Worm (Caenorhabditis elegans): ENCODE measurements around the gene C07E3.4.

Gene C07E3.4

ce11 chrII:10389038-10389437, 28.5 kb downstream of the C07E3.4 start (continued):
- TF ChIP-seq egl-18 (GFP tag; IDR thresholded peaks at IDR 0.05) (no peak), lin-35 (GFP tag; optimal IDR thresholded peaks at IDR 0.05) (no peak), chd-7 (tag; optimal IDR thresholded peaks at IDR 0.05) (peak; percentile 68), B0019.2 (GFP tag; conservative IDR thresholded peaks at IDR 0.05) (no peak), madf-3 (GFP tag; IDR thresholded peaks at IDR 0.05) (no peak), ceh-58 (GFP tag; IDR thresholded peaks at IDR 0.05) (no peak), efl-1 (GFP tag; optimal IDR thresholded peaks at IDR 0.05) (no peak), snpc-1.1 (tag; optimal IDR thresholded peaks at IDR 0.05; ENCODE audit: insufficient read depth) (no peak), cebp-2 (GFP tag; IDR thresholded peaks at IDR 0.05) (no peak), attf-3 (GFP tag; conservative IDR thresholded peaks at IDR 0.05) (no peak), aptf-3 (GFP tag; IDR thresholded peaks at IDR 0.05) (no peak), B0336.3 (GFP tag; IDR thresholded peaks at IDR 0.05) (peak; percentile 49; the same call in 1 of the 2 replicates), F22D6.2 (tag; optimal IDR thresholded peaks at IDR 0.05) (peak; percentile 61), ceh-40 (GFP tag; IDR thresholded peaks at IDR 0.05) (no peak), atf-7 (tag; optimal IDR thresholded peaks at IDR 0.05) (peak; percentile 50), snpc-3.4 (tag; optimal IDR thresholded peaks at IDR 0.05) (no peak), attf-6 (GFP tag; IDR thresholded peaks at IDR 0.05) (no peak), let-607 (tag; optimal IDR thresholded peaks at IDR 0.05) (peak; percentile 64 to 67), Y56A3A.18 (GFP tag; IDR thresholded peaks at IDR 0.05) (no peak), F55B11.4 (tag; optimal IDR thresholded peaks at IDR 0.05; ENCODE audit: borderline replicate concordance, insufficient read depth) (no peak), C17E4.6 (GFP tag; IDR thresholded peaks at IDR 0.05) (no peak), madf-8 (GFP tag; conservative IDR thresholded peaks at IDR 0.05) (no peak), hmg-1.2 (GFP tag; IDR thresholded peaks at IDR 0.05) (peak; percentile 51; the same call in 1 of the 2 replicates), let-526 (GFP tag; IDR thresholded peaks at IDR 0.05) (peak; percentile 62; the same call in 1 of the 2 replicates), sdz-38 (tag; optimal IDR thresholded peaks at IDR 0.05) (no peak), aptf-2 (GFP tag; conservative IDR thresholded peaks at IDR 0.05) (no peak), lin-26 (GFP tag; IDR thresholded peaks at IDR 0.05) (peak; percentile 64; the same call in 1 of the 2 replicates), K11D2.4 (GFP tag; IDR thresholded peaks at IDR 0.05) (peak; percentile 77), snpc-1.3 (tag; optimal IDR thresholded peaks at IDR 0.05; ENCODE audit: insufficient read depth) (no peak), ztf-26 (tag; optimal IDR thresholded peaks at IDR 0.05) (peak; percentile 89), madf-6 (GFP tag; IDR thresholded peaks at IDR 0.05) (no peak), bed-1 (GFP tag; IDR thresholded peaks at IDR 0.05) (no peak), ztf-22 (GFP tag; optimal IDR thresholded peaks at IDR 0.05) (peak; percentile 88), akir-1 (GFP tag; optimal IDR thresholded peaks at IDR 0.05) (no peak), F37B4.10 (GFP tag; IDR thresholded peaks at IDR 0.05) (no peak), xnd-1 (tag; optimal IDR thresholded peaks at IDR 0.05) (no peak), T26A5.8 (tag; optimal IDR thresholded peaks at IDR 0.05) (no peak), hlh-26 (GFP tag; conservative IDR thresholded peaks at IDR 0.05) (no peak), tlf-1 (GFP tag; optimal IDR thresholded peaks at IDR 0.05) (peak; percentile 8), athp-1 (tag; optimal IDR thresholded peaks at IDR 0.05) (no peak), repo-1 (tag; optimal IDR thresholded peaks at IDR 0.05) (no peak), ZK185.1 (tag; optimal IDR thresholded peaks at IDR 0.05; ENCODE audit: poor library complexity, severe bottlenecking) (peak; percentile 56), nhr-80 (tag; optimal IDR thresholded peaks at IDR 0.05) (peak; percentile 88), ceh-91 (GFP tag; IDR thresholded peaks at IDR 0.05) (no peak), ceh-27 (GFP tag; optimal IDR thresholded peaks at IDR 0.05) (peak; percentile 65), zfh-2 (GFP tag; conservative IDR thresholded peaks at IDR 0.05) (no peak), Y53F4B.3 (GFP tag; IDR thresholded peaks at IDR 0.05) (no peak), somi-1 (GFP tag; optimal IDR thresholded peaks at IDR 0.05) (peak; percentile 92), hmg-20 (GFP tag; IDR thresholded peaks at IDR 0.05) (no peak)

Measured in whole organism, young adult.